Worm (Caenorhabditis elegans) whole organism, L3 larva: ENCODE measurements around the gene F40F8.3.

Experiments used
- fkh-10 ChIP-seq: sonication (generic microtip); optimal IDR thresholded peaks from 2 replicates; lab custom pipeline; 2017; ENCODE audit warnings: missing biosample characterization, missing genetic modification reagents, missing genetic modification characterization
- fos-1 ChIP-seq: fragments of 150-350 bp; optimal IDR thresholded peaks from 2 replicates; lab custom pipeline; 2014; ENCODE audit warnings: missing biosample characterization, missing genetic modification characterization
- nhr-11 ChIP-seq: fragments of 150-350 bp; optimal IDR thresholded peaks from 2 replicates; lab custom pipeline; 2014; ENCODE audit warnings: missing biosample characterization, missing genetic modification characterization
- nhr-23 ChIP-seq: fragments of 150-350 bp; optimal IDR thresholded peaks from 2 replicates; lab custom pipeline; 2014; ENCODE audit warnings: missing biosample characterization, missing genetic modification reagents, missing genetic modification characterization
- nhr-25 ChIP-seq: sonication (generic microtip); optimal IDR thresholded peaks from 2 replicates; lab custom pipeline; 2017; ENCODE audit warnings: missing biosample characterization, missing genetic modification characterization
- nhr-77 ChIP-seq: fragments of 150-350 bp; optimal IDR thresholded peaks from 2 replicates; lab custom pipeline; 2014; ENCODE audit warnings: missing biosample characterization, missing genetic modification characterization
- skn-1 ChIP-seq: fragments of 150-350 bp; optimal IDR thresholded peaks from 2 replicates; lab custom pipeline; 2014; ENCODE audit warnings: missing biosample characterization, missing genetic modification characterization
- snpc-4 ChIP-seq: fragments of 150-350 bp; optimal IDR thresholded peaks from 2 replicates; lab custom pipeline; 2014; ENCODE audit warnings: missing biosample characterization, missing genetic modification characterization
- tbx-2 ChIP-seq: sonication (generic microtip); optimal IDR thresholded peaks from 2 replicates; lab custom pipeline; 2016; ENCODE audit warnings: mild to moderate bottlenecking, missing genetic modification characterization, missing compliant biosample characterization
- ztf-11 ChIP-seq: fragments of 150-350 bp; optimal IDR thresholded peaks from 2 replicates; lab custom pipeline; 2014; ENCODE audit warnings: missing biosample characterization, missing genetic modification characterization

ce11 chrII:11162390-11162789, 33.3 kb downstream of the F40F8.3 start, which contains the start of gene ptr-13:
- no peak for TF ChIP-seq nhr-25 (tag; lab: Kevin White, UChicago)
- TF ChIP-seq fos-1 (tag; lab: Kevin White, UChicago) = no peak
- TF ChIP-seq nhr-11 (tag; lab: Kevin White, UChicago) = no peak
- TF ChIP-seq snpc-4 (tag; lab: Kevin White, UChicago) = no peak
- no peak for TF ChIP-seq tbx-2 (tag; lab: Kevin White, UChicago)
- no peak for TF ChIP-seq fkh-10 (GFP tag; lab: Kevin White, UChicago)
- TF ChIP-seq nhr-23 = no peak
- no peak for TF ChIP-seq nhr-77 (tag; lab: Kevin White, UChicago)
- TF ChIP-seq skn-1 (tag; lab: Kevin White, UChicago) = no peak
- no peak for TF ChIP-seq ztf-11 (tag; lab: Kevin White, UChicago)
